Worm (Caenorhabditis elegans) whole organism, L1 larva: ENCODE data around the gene mtss-1.
A peak's percentile ranks its signal among the peaks of the same experiment; 100 is the strongest.

Experiments used
- C34B4.2 ChIP-seq: sonication (generic microtip); optimal IDR thresholded peaks from 2 replicates; lab custom pipeline; 2017; ENCODE audit warnings: mild to moderate bottlenecking, missing genetic modification characterization, missing compliant biosample characterization
- F16B12.6 ChIP-seq: fragments of 150-350 bp; optimal IDR thresholded peaks from 2 replicates; lab custom pipeline; 2014; ENCODE audit warnings: missing biosample characterization, missing genetic modification characterization
- aha-1 ChIP-seq: fragments of 150-350 bp; optimal IDR thresholded peaks from 2 replicates; lab custom pipeline; 2014; ENCODE audit warnings: missing biosample characterization, missing genetic modification characterization
- blmp-1 ChIP-seq: fragments of 150-350 bp; optimal IDR thresholded peaks from 2 replicates; lab custom pipeline; 2014; ENCODE audit warnings: missing biosample characterization, missing genetic modification characterization
- ceh-82 ChIP-seq, 3 experiments: fragments of 150-350 bp in 1 of 3; sonication (generic microtip) in 2 of 3; optimal IDR thresholded peaks; 2 replicates each; lab custom pipeline; 2014 to 2017; ENCODE audit warnings: missing biosample characterization in 3 of 3, missing genetic modification characterization in 3 of 3
- ceh-88 ChIP-seq: fragments of 200-800 bp; sonication (Bioruptor generic); IDR thresholded peaks from 2 replicates; pipeline ENCODE4 v1.3.6; 2022; ENCODE audit warnings: missing genetic modification characterization, missing compliant biosample characterization
- dpl-1 ChIP-seq, 3 experiments: fragments of 150-350 bp in 2 of 3; sonication (generic microtip) in 1 of 3; optimal IDR thresholded peaks; 2 replicates each; lab custom pipeline; 2014 to 2017; ENCODE audit warnings: missing biosample characterization in 3 of 3, missing genetic modification characterization in 3 of 3, missing genetic modification reagents in 3 of 3
- dsc-1 ChIP-seq: sonication (generic microtip); optimal IDR thresholded peaks from 2 replicates; lab custom pipeline; 2016; ENCODE audit warnings: mild to moderate bottlenecking, missing genetic modification characterization, missing compliant biosample characterization
- efl-1 ChIP-seq, 4 experiments: fragments of 150-350 bp; optimal IDR thresholded peaks in 3 of 4; peaks in 1 of 4; 1 replicate in 1 of 4; 2 replicates in 3 of 4; lab custom pipeline; 2014; ENCODE audit warnings: missing biosample characterization in 2 of 4, missing genetic modification characterization in 2 of 4, missing genetic modification reagents in 2 of 4
- egl-13 ChIP-seq: sonication (generic microtip); optimal IDR thresholded peaks from 2 replicates; lab custom pipeline; 2016; ENCODE audit warnings: missing genotype, missing genetic modification reagents, missing genetic modification characterization, missing compliant biosample characterization
- egl-27 ChIP-seq, 2 experiments: fragments of 150-350 bp in 1 of 2; sonication (generic microtip); optimal IDR thresholded peaks; 3 replicates each; lab custom pipeline; 2017 to 2018; ENCODE audit warnings: missing biosample characterization in 2 of 2, missing genetic modification characterization in 2 of 2, missing genetic modification reagents in 2 of 2
- elt-2 ChIP-seq: sonication (generic microtip); optimal IDR thresholded peaks from 2 replicates; lab custom pipeline; 2016; ENCODE audit warnings: missing genetic modification characterization, mild to moderate bottlenecking, inconsistent platforms, missing compliant biosample characterization, missing genetic modification reagents
- elt-3 ChIP-seq, 6 experiments: fragments of 150-350 bp in 1 of 6; sonication (generic microtip); optimal IDR thresholded peaks; 2 replicates each; lab custom pipeline; 2017 to 2018; ENCODE audit warnings: missing biosample characterization in 6 of 6, missing genetic modification characterization in 6 of 6, inconsistent platforms in 1 of 6
- ets-5 ChIP-seq: fragments of 200-800 bp; sonication (Bioruptor generic); IDR thresholded peaks from 2 replicates; pipeline ENCODE4 v1.3.6; 2022; ENCODE audit warnings: missing genetic modification characterization, missing compliant biosample characterization
- fkh-10 ChIP-seq: sonication (generic microtip); optimal IDR thresholded peaks from 2 replicates; lab custom pipeline; 2017; ENCODE audit warnings: missing biosample characterization, missing genetic modification reagents, missing genetic modification characterization
- fkh-4 ChIP-seq: sonication (generic microtip); optimal IDR thresholded peaks from 2 replicates; lab custom pipeline; 2016; ENCODE audit warnings: missing compliant biosample characterization, missing genetic modification characterization, borderline replicate concordance
- fkh-8 ChIP-seq: sonication (generic microtip); optimal IDR thresholded peaks from 2 replicates; lab custom pipeline; 2016; ENCODE audit warnings: mild to moderate bottlenecking, missing genetic modification characterization, missing compliant biosample characterization
- grh-1 ChIP-seq: fragments of 200-800 bp; sonication (Bioruptor generic); IDR thresholded peaks from 2 replicates; pipeline ENCODE4 v1.3.6; 2022; ENCODE audit warnings: missing genetic modification reagents, missing genetic modification characterization, missing compliant biosample characterization
- hlh-4 ChIP-seq: sonication (generic microtip); optimal IDR thresholded peaks from 2 replicates; lab custom pipeline; 2016; ENCODE audit warnings: mild to moderate bottlenecking, missing genetic modification characterization, missing compliant biosample characterization
- irx-1 ChIP-seq: sonication (generic microtip); optimal IDR thresholded peaks from 2 replicates; lab custom pipeline; 2016; ENCODE audit warnings: missing genetic modification characterization, missing compliant biosample characterization
- isw-1 ChIP-seq: fragments of 200-800 bp; sonication (Bioruptor generic); IDR thresholded peaks from 2 replicates; pipeline ENCODE4 v1.3.6; 2022; ENCODE audit warnings: missing genetic modification characterization, missing compliant biosample characterization
- jun-1 ChIP-seq: fragments of 150-350 bp; optimal IDR thresholded peaks from 2 replicates; lab custom pipeline; 2014; ENCODE audit warnings: missing biosample characterization, missing genetic modification reagents, missing genetic modification characterization
- lin-14 ChIP-seq: fragments of 200-800 bp; sonication (Bioruptor generic); optimal IDR thresholded peaks from 2 replicates; lab custom pipeline; 2018; ENCODE audit warnings: mild to moderate bottlenecking, missing genetic modification characterization, moderate library complexity, missing compliant biosample characterization
- lin-15B ChIP-seq: fragments of 150-350 bp; sonication (generic microtip); optimal IDR thresholded peaks from 3 replicates; lab custom pipeline; 2014; ENCODE audit warnings: missing biosample characterization, missing genetic modification characterization
- lin-35 ChIP-seq, 2 experiments: fragments of 150-350 bp; optimal IDR thresholded peaks; 2 replicates each; lab custom pipeline; 2014; ENCODE audit warnings: missing biosample characterization in 2 of 2, missing genetic modification characterization in 2 of 2, missing genetic modification reagents in 2 of 2
- lin-39 ChIP-seq: fragments of 150-350 bp; optimal IDR thresholded peaks from 2 replicates; lab custom pipeline; 2014; ENCODE audit warnings: missing biosample characterization, missing genetic modification reagents, missing genetic modification characterization
- mdl-1 ChIP-seq, 2 experiments: fragments of 150-350 bp; optimal IDR thresholded peaks; 2 replicates each; lab custom pipeline; 2014 to 2017; ENCODE audit warnings: missing biosample characterization in 2 of 2, missing genetic modification characterization in 2 of 2, inconsistent platforms in 1 of 2
- mep-1 ChIP-seq: fragments of 150-350 bp; optimal IDR thresholded peaks from 2 replicates; lab custom pipeline; 2014; ENCODE audit warnings: missing biosample characterization, missing genetic modification characterization
- nhr-11 ChIP-seq: fragments of 150-350 bp; optimal IDR thresholded peaks from 2 replicates; lab custom pipeline; 2014; ENCODE audit warnings: missing biosample characterization, missing genetic modification characterization
- nhr-19 ChIP-seq: fragments of 200-800 bp; sonication (Bioruptor generic); conservative IDR thresholded peaks from 2 replicates; pipeline ENCODE4 v1.3.6; 2022; ENCODE audit warnings: missing genetic modification characterization, missing compliant biosample characterization
- nhr-237 ChIP-seq: fragments of 150-350 bp; optimal IDR thresholded peaks from 2 replicates; lab custom pipeline; 2014; ENCODE audit warnings: missing biosample characterization, missing genetic modification characterization
- nhr-28 ChIP-seq: fragments of 150-350 bp; optimal IDR thresholded peaks from 2 replicates; lab custom pipeline; 2014; ENCODE audit warnings: missing biosample characterization, missing genetic modification characterization
- nhr-76 ChIP-seq: sonication (generic microtip); optimal IDR thresholded peaks from 2 replicates; lab custom pipeline; 2017; ENCODE audit warnings: missing biosample characterization, missing genetic modification characterization
- nhr-77 ChIP-seq: fragments of 150-350 bp; optimal IDR thresholded peaks from 2 replicates; lab custom pipeline; 2014; ENCODE audit warnings: missing biosample characterization, missing genetic modification characterization
- nhr-85 ChIP-seq: sonication (generic microtip); peaks from one replicate; lab custom pipeline; 2016; ENCODE audit warnings: missing genetic modification characterization, inconsistent platforms, missing compliant biosample characterization
- pag-3 ChIP-seq: sonication (generic microtip); optimal IDR thresholded peaks from 2 replicates; lab custom pipeline; 2017; ENCODE audit warnings: missing genetic modification characterization, mild to moderate bottlenecking, missing compliant biosample characterization, antibody characterized with exemption, borderline replicate concordance; ENCODE audit not compliant: insufficient read depth
- pax-3 ChIP-seq: fragments of 200-800 bp; sonication (Bioruptor generic); optimal IDR thresholded peaks from 2 replicates; lab custom pipeline; 2018; ENCODE audit warnings: mild to moderate bottlenecking, missing genetic modification characterization, moderate library complexity, missing compliant biosample characterization
- pqm-1 ChIP-seq: sonication (generic microtip); optimal IDR thresholded peaks from 3 replicates; lab custom pipeline; 2017; ENCODE audit warnings: missing biosample characterization, missing genetic modification characterization
- skn-1 ChIP-seq: fragments of 150-350 bp; optimal IDR thresholded peaks from 2 replicates; lab custom pipeline; 2014; ENCODE audit warnings: missing biosample characterization, missing genetic modification characterization
- snu-23 ChIP-seq: sonication (generic microtip); optimal IDR thresholded peaks from 2 replicates; lab custom pipeline; 2016; ENCODE audit warnings: missing genetic modification characterization, missing compliant biosample characterization
- sptf-1 ChIP-seq: fragments of 150-350 bp; optimal IDR thresholded peaks from 2 replicates; lab custom pipeline; 2014; ENCODE audit warnings: missing biosample characterization, missing genetic modification characterization
- unc-30 ChIP-seq: sonication (generic microtip); optimal IDR thresholded peaks from 2 replicates; lab custom pipeline; 2017; ENCODE audit warnings: missing biosample characterization, missing genetic modification characterization
- unc-62 ChIP-seq: fragments of 150-350 bp; optimal IDR thresholded peaks from 2 replicates; lab custom pipeline; 2014; ENCODE audit warnings: missing biosample characterization, missing genetic modification reagents, missing genetic modification characterization
- unc-98 ChIP-seq: fragments of 200-800 bp; sonication (Bioruptor generic); IDR thresholded peaks from 2 replicates; pipeline ENCODE4 v1.3.6; 2022; ENCODE audit warnings: missing genetic modification characterization, missing compliant biosample characterization
- vab-15 ChIP-seq: sonication (generic microtip); optimal IDR thresholded peaks from 2 replicates; lab custom pipeline; 2017; ENCODE audit warnings: missing genotype, mild to moderate bottlenecking, missing genetic modification characterization, missing compliant biosample characterization
- xbp-1 ChIP-seq: sonication (generic microtip); optimal IDR thresholded peaks from 2 replicates; lab custom pipeline; 2016; ENCODE audit warnings: missing genetic modification characterization, missing compliant biosample characterization
- zag-1 ChIP-seq: fragments of 150-350 bp; optimal IDR thresholded peaks from 2 replicates; lab custom pipeline; 2014; ENCODE audit warnings: missing biosample characterization, missing genetic modification characterization
- zip-4 ChIP-seq: fragments of 200-800 bp; sonication (Bioruptor generic); optimal IDR thresholded peaks from 2 replicates; lab custom pipeline; 2018; ENCODE audit warnings: mild to moderate bottlenecking, missing genetic modification characterization, moderate library complexity, missing compliant biosample characterization
- ztf-11 ChIP-seq, 2 experiments: sonication (generic microtip); optimal IDR thresholded peaks; 2 replicates each; lab custom pipeline; 2016 to 2017; ENCODE audit warnings: missing genetic modification characterization in 2 of 2, missing biosample characterization in 1 of 2, missing compliant biosample characterization in 1 of 2
- ztf-4 ChIP-seq: fragments of 150-350 bp; optimal IDR thresholded peaks from 2 replicates; lab custom pipeline; 2014; ENCODE audit warnings: missing biosample characterization, missing genetic modification characterization

The mtss-1 gene

ce11 chrIII:8811111-8811510 is 43.0 kb downstream of the mtss-1 start:
- TF ChIP-seq mdl-1 (tag; optimal IDR thresholded peaks at IDR 0.05; lab: Kevin White, UChicago), result no peak
- TF ChIP-seq ets-5 (GFP tag; lab: Robert Waterston, UW), result no peak
- TF ChIP-seq lin-39, result no peak
- peak; percentile 53 for TF ChIP-seq lin-14 (GFP tag; lab: Kevin White, UChicago)
- no peak for TF ChIP-seq sptf-1
- no peak for TF ChIP-seq F16B12.6 (tag; lab: Kevin White, UChicago)
- no peak for TF ChIP-seq nhr-76 (tag; lab: Kevin White, UChicago)
- TF ChIP-seq nhr-77 (tag; lab: Kevin White, UChicago), result no peak
- TF ChIP-seq fkh-8 (tag; lab: Kevin White, UChicago), result no peak
- no peak for TF ChIP-seq elt-2 (tag; lab: Kevin White, UChicago)
- TF ChIP-seq C34B4.2 (tag; lab: Kevin White, UChicago), result no peak
- TF ChIP-seq fkh-10 (GFP tag; lab: Kevin White, UChicago), result peak; percentile 36
- TF ChIP-seq dsc-1 (tag; lab: Kevin White, UChicago), result no peak
- TF ChIP-seq mep-1, result no peak
- TF ChIP-seq nhr-237 (tag; lab: Kevin White, UChicago), result no peak
- TF ChIP-seq nhr-28 (tag; lab: Kevin White, UChicago), result no peak
- no peak for TF ChIP-seq ceh-88 (GFP tag; lab: Robert Waterston, UW)

ce11 chrIII:8815699-8816098 is 47.6 kb downstream of the mtss-1 start:
- TF ChIP-seq jun-1 (tag; lab: Kevin White, UChicago) (no peak), nhr-77 (tag; lab: Kevin White, UChicago) (no peak), C34B4.2 (tag; lab: Kevin White, UChicago) (no peak), snu-23 (GFP tag; lab: Kevin White, UChicago) (peak; percentile 35), aha-1 (tag; lab: Kevin White, UChicago) (no peak), zip-4 (GFP tag; lab: Kevin White, UChicago) (no peak), vab-15 (no peak), fkh-4 (no peak), dpl-1 (GFP tag; optimal IDR thresholded peaks at IDR 0.05; lab: Kevin White, UChicago) (no peak), irx-1 (tag; lab: Kevin White, UChicago) (no peak), efl-1 (optimal IDR thresholded peaks at IDR 0.05; lab: Kevin White, UChicago) (peak in 1 of 2 experiments; percentile 15), efl-1 (GFP tag; optimal IDR thresholded peaks at IDR 0.05 in 1 of 2; lab: Kevin White, UChicago) (peak in 1 of 2 experiments; percentile 89), egl-27 (tag; optimal IDR thresholded peaks at IDR 0.05; lab: Kevin White, UChicago) (no peak), pax-3 (tag; lab: Kevin White, UChicago) (no peak), dsc-1 (tag; lab: Kevin White, UChicago) (peak; percentile 42), xbp-1 (tag; lab: Kevin White, UChicago) (no peak), nhr-11 (tag; lab: Kevin White, UChicago) (no peak), ztf-4 (tag; lab: Kevin White, UChicago) (no peak), ceh-88 (GFP tag; lab: Robert Waterston, UW) (no peak), lin-35 (GFP tag; optimal IDR thresholded peaks at IDR 0.05; lab: Kevin White, UChicago) (peak in 1 of 2 experiments; percentile 25), fkh-8 (tag; lab: Kevin White, UChicago) (no peak), pag-3 (tag; lab: Kevin White, UChicago) (peak; percentile 95), lin-15B (no peak), zag-1 (no peak), lin-39 (no peak), unc-62 (GFP tag; lab: Kevin White, UChicago) (no peak), pqm-1 (tag; lab: Kevin White, UChicago) (no peak), unc-98 (GFP tag; lab: Robert Waterston, UW) (no peak), hlh-4 (no peak), isw-1 (GFP tag; lab: Robert Waterston, UW) (no peak), mdl-1 (tag; optimal IDR thresholded peaks at IDR 0.05; lab: Kevin White, UChicago) (no peak), elt-3 (tag; optimal IDR thresholded peaks at IDR 0.05; lab: Kevin White, UChicago) (no peak), unc-30 (no peak), blmp-1 (no peak), grh-1 (GFP tag; lab: Robert Waterston, UW) (no peak), nhr-19 (GFP tag; lab: Robert Waterston, UW) (no peak), sptf-1 (no peak), nhr-28 (tag; lab: Kevin White, UChicago) (no peak), mep-1 (no peak), ztf-11 (tag; optimal IDR thresholded peaks at IDR 0.05; lab: Kevin White, UChicago) (no peak), ceh-82 (tag; optimal IDR thresholded peaks at IDR 0.05; lab: Kevin White, UChicago) (no peak), nhr-85 (tag; lab: Kevin White, UChicago) (no peak), skn-1 (tag; lab: Kevin White, UChicago) (no peak), egl-13 (tag; lab: Kevin White, UChicago) (no peak)
